Worm (Caenorhabditis elegans): ENCODE measurements around the gene C54D2.6.

C54D2.6 gene

DNA sequence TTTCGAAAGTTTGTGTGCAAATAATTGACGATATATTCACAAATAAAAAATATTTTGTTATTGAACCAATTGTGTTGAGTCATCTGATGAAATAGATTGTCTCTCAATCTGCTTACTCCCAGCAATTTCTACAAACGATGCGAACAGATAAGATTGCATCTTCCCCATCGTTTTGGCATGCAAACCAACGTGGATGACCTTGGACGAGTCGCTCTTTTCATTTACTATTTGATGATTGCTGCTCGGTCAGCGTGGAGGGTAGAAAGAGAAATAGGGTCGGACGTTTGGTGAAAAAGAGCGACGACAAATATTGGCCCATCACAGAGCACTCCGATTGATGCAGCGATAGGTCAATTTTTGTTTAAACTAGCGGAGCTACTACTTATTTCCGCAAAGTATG is 21.6 kb downstream of the C54D2.6 start:
- TF ChIP-seq scrt-1 (GFP tag; IDR thresholded peaks at IDR 0.05) (no peak), hmg-4 (GFP tag; optimal IDR thresholded peaks at IDR 0.05) (peak; percentile 14), tra-4 (tag; optimal IDR thresholded peaks at IDR 0.05) (no peak), ama-1 (optimal IDR thresholded peaks at IDR 0.05) (peak; percentile 60)

- TF ChIP-seq hmg-4 (GFP tag; optimal IDR thresholded peaks at IDR 0.05) (peak; percentile 87), ceh-36 (tag; optimal IDR thresholded peaks at IDR 0.05) (peak; percentile 45), B0310.2 (tag; optimal IDR thresholded peaks at IDR 0.05) (no peak), hmbx-1 (tag; optimal IDR thresholded peaks at IDR 0.05) (no peak), tra-4 (tag; optimal IDR thresholded peaks at IDR 0.05) (no peak), aly-1 (tag; optimal IDR thresholded peaks at IDR 0.05) (peak; percentile 64), sea-1 (GFP tag; conservative IDR thresholded peaks at IDR 0.05) (0 out of 2 replicates have a peak, but pooled peaks have one; percentile 48), pes-1 (GFP tag; IDR thresholded peaks at IDR 0.05) (peak; percentile 46; the same call in 1 of the 2 replicates), F13C5.2 (tag; optimal IDR thresholded peaks at IDR 0.05) (peak; percentile 60)
Measured at ce11 chrX:7823108-7823704, 24.1 kb downstream of the C54D2.6 start, which contains the start of gene eef-1A.2. Gene eef-1A.2, plus strand, starts transcription at chrX:7823654.

ce11 chrX:7817555-7817954 is 29.8 kb downstream of the C54D2.6 start:
- TF ChIP-seq flt-1 (GFP tag; IDR thresholded peaks at IDR 0.05) (no peak), hmbx-1 (tag; optimal IDR thresholded peaks at IDR 0.05) (no peak), aly-1 (tag; optimal IDR thresholded peaks at IDR 0.05) (no peak), pes-1 (GFP tag; IDR thresholded peaks at IDR 0.05) (no peak), tra-4 (tag; optimal IDR thresholded peaks at IDR 0.05) (no peak), F13C5.2 (tag; optimal IDR thresholded peaks at IDR 0.05) (no peak), ceh-13 (GFP tag; optimal IDR thresholded peaks at IDR 0.05) (no peak), B0310.2 (tag; optimal IDR thresholded peaks at IDR 0.05) (no peak), tbx-37 (GFP tag; conservative IDR thresholded peaks at IDR 0.05) (no peak), ama-1 (optimal IDR thresholded peaks at IDR 0.05) (no peak), hmg-4 (GFP tag; optimal IDR thresholded peaks at IDR 0.05) (no peak), sea-1 (GFP tag; conservative IDR thresholded peaks at IDR 0.05) (no peak), ceh-36 (tag; optimal IDR thresholded peaks at IDR 0.05) (no peak), ets-7 (tag; optimal IDR thresholded peaks at IDR 0.05) (no peak), scrt-1 (GFP tag; IDR thresholded peaks at IDR 0.05) (no peak), hnd-1 (tag; optimal IDR thresholded peaks at IDR 0.05) (no peak), tbx-11 (GFP tag; IDR thresholded peaks at IDR 0.05) (no peak)

- TF ChIP-seq hnd-1 (tag; optimal IDR thresholded peaks at IDR 0.05) (no peak), flt-1 (GFP tag; IDR thresholded peaks at IDR 0.05) (no peak), tra-4 (tag; optimal IDR thresholded peaks at IDR 0.05) (no peak), hmbx-1 (tag; optimal IDR thresholded peaks at IDR 0.05) (no peak), ama-1 (optimal IDR thresholded peaks at IDR 0.05) (no peak), aly-1 (tag; optimal IDR thresholded peaks at IDR 0.05) (no peak), ets-7 (tag; optimal IDR thresholded peaks at IDR 0.05) (no peak), sea-1 (GFP tag; conservative IDR thresholded peaks at IDR 0.05) (no peak), tbx-11 (GFP tag; IDR thresholded peaks at IDR 0.05) (no peak), ceh-13 (GFP tag; optimal IDR thresholded peaks at IDR 0.05) (no peak), B0310.2 (tag; optimal IDR thresholded peaks at IDR 0.05) (no peak), hmg-4 (GFP tag; optimal IDR thresholded peaks at IDR 0.05) (no peak), F13C5.2 (tag; optimal IDR thresholded peaks at IDR 0.05) (no peak), ceh-36 (tag; optimal IDR thresholded peaks at IDR 0.05) (no peak), tbx-37 (GFP tag; conservative IDR thresholded peaks at IDR 0.05) (no peak), scrt-1 (GFP tag; IDR thresholded peaks at IDR 0.05) (no peak), pes-1 (GFP tag; IDR thresholded peaks at IDR 0.05) (no peak)
Measured at ce11 chrX:7816434-7816974, 30.8 kb downstream of the C54D2.6 start, which contains the start of the genes sek-1 and R03G5.6. Gene sek-1, plus strand, starts transcription at chrX:7816734. Gene R03G5.6, minus strand, starts transcription at chrX:7816924.

ce11 chrX:7815230-7815629 is 32.1 kb downstream of the C54D2.6 start:
- TF ChIP-seq ceh-36 (tag; optimal IDR thresholded peaks at IDR 0.05) (no peak), tbx-11 (GFP tag; IDR thresholded peaks at IDR 0.05) (no peak), ama-1 (optimal IDR thresholded peaks at IDR 0.05) (no peak), sea-1 (GFP tag; conservative IDR thresholded peaks at IDR 0.05) (no peak), hmbx-1 (tag; optimal IDR thresholded peaks at IDR 0.05) (no peak), aly-1 (tag; optimal IDR thresholded peaks at IDR 0.05) (no peak), pes-1 (GFP tag; IDR thresholded peaks at IDR 0.05) (no peak), flt-1 (GFP tag; IDR thresholded peaks at IDR 0.05) (no peak), scrt-1 (GFP tag; IDR thresholded peaks at IDR 0.05) (no peak), hnd-1 (tag; optimal IDR thresholded peaks at IDR 0.05) (no peak), tra-4 (tag; optimal IDR thresholded peaks at IDR 0.05) (no peak), hmg-4 (GFP tag; optimal IDR thresholded peaks at IDR 0.05) (no peak)

DNA sequence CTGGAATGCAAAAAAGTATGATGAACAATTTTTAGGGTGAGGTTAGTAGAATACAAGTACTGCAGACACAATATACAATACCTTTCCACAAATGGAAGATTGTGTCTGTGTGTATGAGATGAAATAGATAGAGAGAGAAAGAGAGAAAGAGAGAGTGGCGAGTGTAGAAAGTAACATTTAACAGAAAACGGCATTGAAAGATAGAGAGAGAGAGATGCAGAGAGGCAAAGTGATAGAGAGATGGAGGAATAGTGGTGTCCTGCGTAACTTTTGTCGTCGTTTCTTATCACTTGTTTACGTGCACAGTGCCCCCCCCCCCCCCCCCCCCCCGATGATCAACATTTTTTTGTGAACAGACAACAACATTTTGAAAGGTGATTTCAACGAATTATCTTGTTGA is 32.6 kb downstream of the C54D2.6 start:
- TF ChIP-seq pes-1 (GFP tag; IDR thresholded peaks at IDR 0.05) (no peak), ama-1 (optimal IDR thresholded peaks at IDR 0.05) (no peak), scrt-1 (GFP tag; IDR thresholded peaks at IDR 0.05) (no peak), tra-4 (tag; optimal IDR thresholded peaks at IDR 0.05) (no peak), hnd-1 (tag; optimal IDR thresholded peaks at IDR 0.05) (no peak), tbx-11 (GFP tag; IDR thresholded peaks at IDR 0.05) (no peak), sea-1 (GFP tag; conservative IDR thresholded peaks at IDR 0.05) (no peak), tbx-37 (GFP tag; conservative IDR thresholded peaks at IDR 0.05) (no peak), hmg-4 (GFP tag; optimal IDR thresholded peaks at IDR 0.05) (no peak), ets-7 (tag; optimal IDR thresholded peaks at IDR 0.05) (no peak), flt-1 (GFP tag; IDR thresholded peaks at IDR 0.05) (no peak), hmbx-1 (tag; optimal IDR thresholded peaks at IDR 0.05) (no peak), aly-1 (tag; optimal IDR thresholded peaks at IDR 0.05) (no peak), B0310.2 (tag; optimal IDR thresholded peaks at IDR 0.05) (no peak), F13C5.2 (tag; optimal IDR thresholded peaks at IDR 0.05) (no peak), ceh-13 (GFP tag; optimal IDR thresholded peaks at IDR 0.05) (no peak)

DNA sequence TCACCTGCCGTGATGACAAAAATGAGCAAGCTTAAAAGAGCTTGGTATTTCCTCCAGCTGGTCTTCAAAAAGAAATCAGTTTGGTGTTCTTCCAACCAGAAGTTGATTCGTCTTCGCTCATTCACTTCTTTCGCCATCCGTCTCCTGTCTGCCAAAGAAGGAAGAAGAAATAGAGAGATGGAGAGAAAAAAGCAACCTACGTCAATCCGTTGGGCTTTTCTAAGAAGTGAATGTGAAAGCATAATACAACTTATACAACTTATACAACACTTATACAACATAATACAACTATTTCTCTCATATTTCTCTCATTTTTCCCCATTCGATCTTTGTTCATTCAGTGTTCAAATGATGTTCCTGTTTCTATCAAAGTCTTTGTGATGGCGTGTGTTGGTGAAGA is 36.3 kb downstream of the C54D2.6 start:
- TF ChIP-seq scrt-1 (GFP tag; IDR thresholded peaks at IDR 0.05) = no peak
- TF ChIP-seq tbx-37 (GFP tag; conservative IDR thresholded peaks at IDR 0.05) = no peak
- no peak for TF ChIP-seq hmg-4 (GFP tag; optimal IDR thresholded peaks at IDR 0.05)
- no peak for TF ChIP-seq ceh-13 (GFP tag; optimal IDR thresholded peaks at IDR 0.05)
- no peak for TF ChIP-seq hnd-1 (tag; optimal IDR thresholded peaks at IDR 0.05)
- TF ChIP-seq hmbx-1 (tag; optimal IDR thresholded peaks at IDR 0.05) = no peak
- no peak for TF ChIP-seq tra-4 (tag; optimal IDR thresholded peaks at IDR 0.05)
- TF ChIP-seq aly-1 (tag; optimal IDR thresholded peaks at IDR 0.05) = no peak
- TF ChIP-seq B0310.2 (tag; optimal IDR thresholded peaks at IDR 0.05) = no peak
- TF ChIP-seq sea-1 (GFP tag; conservative IDR thresholded peaks at IDR 0.05) = no peak
- no peak for TF ChIP-seq flt-1 (GFP tag; IDR thresholded peaks at IDR 0.05)
- no peak for TF ChIP-seq F13C5.2 (tag; optimal IDR thresholded peaks at IDR 0.05)
- TF ChIP-seq pes-1 (GFP tag; IDR thresholded peaks at IDR 0.05) = no peak
- no peak for TF ChIP-seq tbx-11 (GFP tag; IDR thresholded peaks at IDR 0.05)
- TF ChIP-seq ceh-36 (tag; optimal IDR thresholded peaks at IDR 0.05) = no peak
- TF ChIP-seq ama-1 (optimal IDR thresholded peaks at IDR 0.05) = no peak
- no peak for TF ChIP-seq ets-7 (tag; optimal IDR thresholded peaks at IDR 0.05)

All from whole organism, early embryonic.